Worm (Caenorhabditis elegans) whole organism, L2 larva: ENCODE data around the gene fbxa-148.

ENCODE experiments used
- C34F6.9 ChIP-seq: fragments of 150-350 bp; optimal IDR thresholded peaks from 2 replicates; lab custom pipeline; 2014; ENCODE audit warnings: missing biosample characterization, missing genetic modification characterization
- F13H6.1 ChIP-seq: sonication (generic microtip); optimal IDR thresholded peaks from 2 replicates; lab custom pipeline; 2016; ENCODE audit warnings: missing genetic modification characterization, missing compliant biosample characterization
- R02D3.7 ChIP-seq: fragments of 150-350 bp; optimal IDR thresholded peaks from 2 replicates; lab custom pipeline; 2014; ENCODE audit warnings: missing biosample characterization, missing genetic modification characterization
- Y55F3AM.14 ChIP-seq: fragments of 200-800 bp; sonication (Bioruptor generic); optimal IDR thresholded peaks from 2 replicates; lab custom pipeline; 2018; ENCODE audit warnings: mild to moderate bottlenecking, missing genetic modification characterization, missing compliant biosample characterization
- ZK546.5 ChIP-seq: sonication (generic microtip); optimal IDR thresholded peaks from 2 replicates; lab custom pipeline; 2017; ENCODE audit warnings: missing biosample characterization, missing genetic modification characterization
- alr-1 ChIP-seq: fragments of 150-350 bp; optimal IDR thresholded peaks from 2 replicates; lab custom pipeline; 2014; ENCODE audit warnings: missing biosample characterization, missing genetic modification characterization
- aly-2 ChIP-seq: fragments of 150-350 bp; optimal IDR thresholded peaks from 2 replicates; lab custom pipeline; 2014; ENCODE audit warnings: missing biosample characterization, missing genetic modification characterization
- ama-1 ChIP-seq: fragments of 150-350 bp; optimal IDR thresholded peaks from 2 replicates; lab custom pipeline; 2018; ENCODE audit warnings: inconsistent platforms
- blmp-1 ChIP-seq: sonication (generic microtip); optimal IDR thresholded peaks from 2 replicates; lab custom pipeline; 2017; ENCODE audit warnings: missing genetic modification characterization, mild to moderate bottlenecking, missing compliant biosample characterization, antibody characterized with exemption, moderate library complexity; ENCODE audit not compliant: insufficient read depth
- ceh-16 ChIP-seq: fragments of 150-350 bp; optimal IDR thresholded peaks from 2 replicates; lab custom pipeline; 2014; ENCODE audit warnings: missing biosample characterization, missing genetic modification characterization
- ceh-82 ChIP-seq: fragments of 150-350 bp; optimal IDR thresholded peaks from 2 replicates; lab custom pipeline; 2014; ENCODE audit warnings: missing biosample characterization, missing genetic modification characterization
- crh-2 ChIP-seq: sonication (generic microtip); optimal IDR thresholded peaks from 2 replicates; lab custom pipeline; 2017; ENCODE audit warnings: missing biosample characterization, missing genetic modification characterization
- egl-27 ChIP-seq: sonication (generic microtip); optimal IDR thresholded peaks from 3 replicates; lab custom pipeline; 2017; ENCODE audit warnings: missing biosample characterization, missing genetic modification reagents, missing genetic modification characterization
- fos-1 ChIP-seq: fragments of 150-350 bp; optimal IDR thresholded peaks from 2 replicates; lab custom pipeline; 2014; ENCODE audit warnings: missing biosample characterization, missing genetic modification characterization
- gmeb-1 ChIP-seq: fragments of 150-350 bp; optimal IDR thresholded peaks from 2 replicates; lab custom pipeline; 2014; ENCODE audit warnings: missing biosample characterization, missing genetic modification characterization
- lsy-2 ChIP-seq, 2 experiments: fragments of 150-350 bp in 1 of 2; sonication (generic microtip) in 1 of 2; optimal IDR thresholded peaks; 2 replicates each; lab custom pipeline; 2014 to 2017; ENCODE audit warnings: missing biosample characterization in 2 of 2, missing genetic modification characterization in 2 of 2
- mab-5 ChIP-seq: fragments of 150-350 bp; optimal IDR thresholded peaks from 2 replicates; lab custom pipeline; 2014; ENCODE audit warnings: missing biosample characterization, missing genetic modification characterization
- mbf-1 ChIP-seq: sonication (generic microtip); optimal IDR thresholded peaks from 2 replicates; lab custom pipeline; 2017; ENCODE audit warnings: missing biosample characterization, missing genetic modification characterization
- mdl-1 ChIP-seq, 2 experiments: fragments of 150-350 bp in 1 of 2; sonication (generic microtip) in 1 of 2; optimal IDR thresholded peaks; 2 replicates each; lab custom pipeline; 2017; ENCODE audit warnings: missing biosample characterization in 2 of 2, missing genetic modification characterization in 2 of 2
- nhr-11 ChIP-seq: fragments of 150-350 bp; optimal IDR thresholded peaks from 2 replicates; lab custom pipeline; 2014; ENCODE audit warnings: missing biosample characterization, missing genetic modification characterization
- nhr-129 ChIP-seq: fragments of 150-350 bp; optimal IDR thresholded peaks from 2 replicates; lab custom pipeline; 2014; ENCODE audit warnings: missing biosample characterization, missing genetic modification characterization
- nhr-21 ChIP-seq: fragments of 150-350 bp; optimal IDR thresholded peaks from 2 replicates; lab custom pipeline; 2014; ENCODE audit warnings: missing biosample characterization, missing genetic modification characterization
- nhr-237 ChIP-seq: fragments of 150-350 bp; optimal IDR thresholded peaks from 2 replicates; lab custom pipeline; 2014; ENCODE audit warnings: missing biosample characterization, missing genetic modification characterization
- nhr-77 ChIP-seq: fragments of 150-350 bp; optimal IDR thresholded peaks from 2 replicates; lab custom pipeline; 2014; ENCODE audit warnings: missing biosample characterization, missing genetic modification characterization
- peb-1 ChIP-seq: fragments of 150-350 bp; optimal IDR thresholded peaks from 2 replicates; lab custom pipeline; 2014; ENCODE audit warnings: missing biosample characterization, missing genetic modification characterization
- sem-4 ChIP-seq: fragments of 150-350 bp; optimal IDR thresholded peaks from 2 replicates; lab custom pipeline; 2014; ENCODE audit warnings: missing biosample characterization, missing genetic modification reagents, missing genetic modification characterization
- skn-1 ChIP-seq: sonication (generic microtip); optimal IDR thresholded peaks from 2 replicates; lab custom pipeline; 2017; ENCODE audit warnings: missing biosample characterization, missing genetic modification characterization
- sma-3 ChIP-seq: sonication (generic microtip); optimal IDR thresholded peaks from 2 replicates; lab custom pipeline; 2016; ENCODE audit warnings: missing genetic modification reagents, missing genetic modification characterization, missing compliant biosample characterization
- snpc-4 ChIP-seq: fragments of 150-350 bp; optimal IDR thresholded peaks from 2 replicates; lab custom pipeline; 2014; ENCODE audit warnings: missing biosample characterization, missing genetic modification characterization
- unc-39 ChIP-seq: fragments of 150-350 bp; optimal IDR thresholded peaks from 2 replicates; lab custom pipeline; 2014; ENCODE audit warnings: missing biosample characterization, missing genetic modification characterization
- unc-55 ChIP-seq: fragments of 150-350 bp; sonication (generic microtip); optimal IDR thresholded peaks from 3 replicates; lab custom pipeline; 2014; ENCODE audit warnings: missing biosample characterization, missing genetic modification reagents, missing genetic modification characterization
- unc-62 ChIP-seq: fragments of 150-350 bp; optimal IDR thresholded peaks from 2 replicates; lab custom pipeline; 2014; ENCODE audit warnings: missing biosample characterization, missing genetic modification reagents, missing genetic modification characterization
- zag-1 ChIP-seq: fragments of 150-350 bp; optimal IDR thresholded peaks from 2 replicates; lab custom pipeline; 2014; ENCODE audit warnings: missing biosample characterization, missing genetic modification characterization
- ztf-1 ChIP-seq: fragments of 200-800 bp; sonication (Bioruptor generic); conservative IDR thresholded peaks from 2 replicates; pipeline ENCODE4 v1.3.6; 2022; ENCODE audit warnings: missing genetic modification characterization, missing compliant biosample characterization
- ztf-4 ChIP-seq: fragments of 150-350 bp; optimal IDR thresholded peaks from 2 replicates; lab custom pipeline; 2014; ENCODE audit warnings: missing biosample characterization, missing genetic modification characterization

Gene fbxa-148

ce11 chrV:16916079-16916478 lies 22.8 kb upstream of the fbxa-148 start, which contains the start of gene F09C6.10:
Gene F09C6.10, minus strand, starts transcription at chrV:16916179.
- TF ChIP-seq nhr-237 (tag; lab: Kevin White, UChicago): no peak
- TF ChIP-seq, all 48 proteins: peak for 0

ce11 chrV:16918378-16918777 lies 20.5 kb upstream of the fbxa-148 start, which contains the start of the genes fbxa-206 and Y102A5C.2:
Gene fbxa-206, minus strand, starts transcription at chrV:16918478.
Gene Y102A5C.2, plus strand, starts transcription at chrV:16918731.
- TF ChIP-seq mab-5 (tag; lab: Kevin White, UChicago) (no peak), ceh-16 (tag; lab: Kevin White, UChicago) (no peak), unc-39 (no peak), sem-4 (no peak), ama-1 (lab: Kevin White, UChicago) (no peak), ceh-82 (tag; lab: Kevin White, UChicago) (no peak), fos-1 (no peak), egl-27 (tag; lab: Kevin White, UChicago) (no peak), ZK546.5 (tag; lab: Kevin White, UChicago) (no peak), blmp-1 (no peak), gmeb-1 (tag; lab: Kevin White, UChicago) (no peak), mdl-1 (tag; optimal IDR thresholded peaks at IDR 0.05; lab: Kevin White, UChicago) (no peak), nhr-21 (tag; lab: Kevin White, UChicago) (no peak), sma-3 (GFP tag; lab: Kevin White, UChicago) (no peak), mbf-1 (tag; lab: Kevin White, UChicago) (no peak), unc-62 (no peak), lsy-2 (tag; optimal IDR thresholded peaks at IDR 0.05; lab: Kevin White, UChicago) (no peak)

ce11 chrV:16919675-16920074 lies 19.2 kb upstream of the fbxa-148 start:
- no peak for TF ChIP-seq F13H6.1
- TF ChIP-seq zag-1 (tag; lab: Kevin White, UChicago): no peak
- TF ChIP-seq unc-62: no peak
- no peak for TF ChIP-seq mbf-1 (tag; lab: Kevin White, UChicago)
- TF ChIP-seq nhr-11: no peak
- no peak for TF ChIP-seq Y55F3AM.14 (GFP tag; lab: Kevin White, UChicago)
- no peak for TF ChIP-seq R02D3.7 (tag; lab: Kevin White, UChicago)
- no peak for TF ChIP-seq nhr-237 (tag; lab: Kevin White, UChicago)
- TF ChIP-seq fos-1: no peak
- no peak for TF ChIP-seq C34F6.9
- TF ChIP-seq snpc-4 (tag; lab: Kevin White, UChicago): no peak

- TF ChIP-seq F13H6.1: no peak
- TF ChIP-seq nhr-11: no peak
- TF ChIP-seq mbf-1 (tag; lab: Kevin White, UChicago): no peak
- no peak for TF ChIP-seq crh-2 (tag; lab: Kevin White, UChicago)
- no peak for TF ChIP-seq ztf-1 (GFP tag; lab: Robert Waterston, UW)
- TF ChIP-seq aly-2: no peak
- no peak for TF ChIP-seq nhr-237 (tag; lab: Kevin White, UChicago)
- TF ChIP-seq snpc-4 (tag; lab: Kevin White, UChicago): no peak
- TF ChIP-seq Y55F3AM.14 (GFP tag; lab: Kevin White, UChicago): no peak
- TF ChIP-seq ZK546.5 (tag; lab: Kevin White, UChicago): no peak
- TF ChIP-seq skn-1 (tag; lab: Kevin White, UChicago): no peak
- TF ChIP-seq unc-39: no peak
- TF ChIP-seq alr-1: no peak
- no peak for TF ChIP-seq nhr-77 (tag; lab: Kevin White, UChicago)
- no peak for TF ChIP-seq sma-3 (GFP tag; lab: Kevin White, UChicago)
- no peak for TF ChIP-seq unc-55 (GFP tag; lab: Kevin White, UChicago)
- no peak for TF ChIP-seq unc-62
- no peak for TF ChIP-seq mdl-1 (tag; optimal IDR thresholded peaks at IDR 0.05; lab: Kevin White, UChicago)
- no peak for TF ChIP-seq ztf-4 (tag; lab: Kevin White, UChicago)
- no peak for TF ChIP-seq nhr-129 (tag; lab: Kevin White, UChicago)
Measured at ce11 chrV:16921952-16922351, 16.9 kb upstream of the fbxa-148 start, which contains the start of gene Y102A5C.4. Gene Y102A5C.4, plus strand, starts transcription at chrV:16922252.

- no peak for TF ChIP-seq crh-2 (tag; lab: Kevin White, UChicago)
- TF ChIP-seq mab-5 (tag; lab: Kevin White, UChicago): no peak
- TF ChIP-seq F13H6.1: no peak
- TF ChIP-seq peb-1 (tag; lab: Kevin White, UChicago): no peak
Measured at ce11 chrV:16927345-16927744, 11.5 kb upstream of the fbxa-148 start, which contains the start of gene Y102A5C.36. Gene Y102A5C.36, minus strand, starts transcription at chrV:16927445.
